Fruit fly (Drosophila melanogaster) S2 (cell line): ENCODE data around the gene Sugb.

Experiments used
- CG8478 ChIP-seq: fragments of >200 bp; optimal IDR thresholded peaks from 2 replicates; lab custom pipeline; 2018
- CTCF ChIP-seq, 2 experiments: fragments of >200 bp; optimal IDR thresholded peaks; 2 replicates each; lab custom pipeline; 2018

- no peak for TF ChIP-seq CG8478
- no peak for TF ChIP-seq CTCF (optimal IDR thresholded peaks at IDR 0.05; lab: Kevin White, UChicago)
These were observed 48.1 kb downstream of the Sugb start, which contains the start of gene CG32087 for dm6 chr3L:11731841-11732240.
